Worm (Caenorhabditis elegans): ENCODE results near the gene nhr-50.

ce11 chrV:15974836-15975235 is 25.6 kb downstream of the nhr-50 start, which contains the start of gene sru-22:
- TF ChIP-seq ama-1 (optimal IDR thresholded peaks at IDR 0.05): no peak
- TF ChIP-seq ceh-22 (tag; optimal IDR thresholded peaks at IDR 0.05): no peak
- no peak for TF ChIP-seq pha-4 (tag; optimal IDR thresholded peaks at IDR 0.05)
- TF ChIP-seq nhr-11 (tag; optimal IDR thresholded peaks at IDR 0.05): no peak
- no peak for TF ChIP-seq ceh-31 (tag; optimal IDR thresholded peaks at IDR 0.05)
- no peak for TF ChIP-seq F13H6.1 (tag; optimal IDR thresholded peaks at IDR 0.05)
- no peak for TF ChIP-seq fax-1 (tag; optimal IDR thresholded peaks at IDR 0.05)
- no peak for TF ChIP-seq T23F11.4 (GFP tag; optimal IDR thresholded peaks at IDR 0.05)
- no peak for TF ChIP-seq dve-1 (tag; optimal IDR thresholded peaks at IDR 0.05)
- TF ChIP-seq che-1 (tag; optimal IDR thresholded peaks at IDR 0.05): no peak
- no peak for TF ChIP-seq ceh-19 (GFP tag; optimal IDR thresholded peaks at IDR 0.05)

Measured in whole organism, late embryonic.